Fruit fly (Drosophila melanogaster): ENCODE data around the gene Ocho.
A peak's percentile ranks its signal among the peaks of the same experiment; 100 is the strongest.

The Ocho gene

dm6 chr3L:15011638-15012335, 37.1 kb downstream of the Ocho start (continued):
- TF ChIP-seq ken (GFP tag; IDR thresholded peaks at IDR 0.05) (peak; percentile 65; the same call in 2 of the 3 replicates), CG12219 (GFP tag; optimal IDR thresholded peaks at IDR 0.05) (peak; percentile 54), ssp (GFP tag; IDR thresholded peaks at IDR 0.05) (peak; percentile 45; the same call in 1 of the 2 replicates), Side (GFP tag; optimal IDR thresholded peaks at IDR 0.05) (peak; percentile 23), BtbVII (GFP tag; optimal IDR thresholded peaks at IDR 0.05) (peak; percentile 61), CG10654 (GFP tag; optimal IDR thresholded peaks at IDR 0.05) (peak; percentile 63), CG11504 (tag; optimal IDR thresholded peaks at IDR 0.05) (peak; percentile 89), HmgZ (tag; optimal IDR thresholded peaks at IDR 0.05) (peak; percentile 45), Dfd (GFP tag; optimal IDR thresholded peaks at IDR 0.05) (no peak), al (GFP tag; IDR thresholded peaks at IDR 0.05) (peak; percentile 38; the same call in 1 of the 2 replicates), Lhr (GFP tag; optimal IDR thresholded peaks at IDR 0.05) (peak; percentile 33), Elba2 (GFP tag; optimal IDR thresholded peaks at IDR 0.05) (no peak), CG7372 (GFP tag; IDR thresholded peaks at IDR 0.05) (no peak), Dip3 (GFP tag; optimal IDR thresholded peaks at IDR 0.05) (no peak), CG13424 (tag; optimal IDR thresholded peaks at IDR 0.05) (peak; percentile 80), tup (GFP tag; optimal IDR thresholded peaks at IDR 0.05) (no peak), rib (GFP tag; IDR thresholded peaks at IDR 0.05) (no peak), z (GFP tag; IDR thresholded peaks at IDR 0.05) (no peak), dimm (GFP tag; IDR thresholded peaks at IDR 0.05) (no peak), phol (tag; optimal IDR thresholded peaks at IDR 0.05) (peak; percentile 85), pfk (GFP tag; optimal IDR thresholded peaks at IDR 0.05) (no peak), D19A (tag; optimal IDR thresholded peaks at IDR 0.05) (peak; percentile 72), H15 (GFP tag; IDR thresholded peaks at IDR 0.05) (0 out of 3 replicates have a peak, but pooled peaks have one; percentile 35), CG2129 (GFP tag; IDR thresholded peaks at IDR 0.05; ENCODE audit: partially characterized antibody) (no peak), NC2β (GFP tag; optimal IDR thresholded peaks at IDR 0.05) (no peak), en (GFP tag; optimal IDR thresholded peaks at IDR 0.05) (peak; percentile 38), CG14050 (GFP tag; IDR thresholded peaks at IDR 0.05) (peak; percentile 43; the same call in 1 of the 3 replicates), NC2α (GFP tag; optimal IDR thresholded peaks at IDR 0.05) (no peak), gsb-n (tag; optimal IDR thresholded peaks at IDR 0.05) (peak; percentile 82), CG7357 (GFP tag; IDR thresholded peaks at IDR 0.05) (peak; percentile 60; the same call in 2 of the 3 replicates), tna (GFP tag; IDR thresholded peaks at IDR 0.05; ENCODE audit: partially characterized antibody) (no peak), HLH4C (GFP tag; IDR thresholded peaks at IDR 0.05; ENCODE audit: partially characterized antibody) (no peak), danr (GFP tag; IDR thresholded peaks at IDR 0.05) (peak; percentile 39; the same call in 1 of the 2 replicates), tgo (GFP tag; IDR thresholded peaks at IDR 0.05) (peak; percentile 82), CG31365 (tag; optimal IDR thresholded peaks at IDR 0.05) (no peak), CG10979 (tag; optimal IDR thresholded peaks at IDR 0.05) (peak; percentile 78), CG1233 (GFP tag; optimal IDR thresholded peaks at IDR 0.05) (peak; percentile 74), CG17359 (tag; optimal IDR thresholded peaks at IDR 0.05) (peak; percentile 85), CG15514 (GFP tag; optimal IDR thresholded peaks at IDR 0.05) (peak; percentile 38), CG3838 (GFP tag; optimal IDR thresholded peaks at IDR 0.05) (peak; percentile 36), CG13123 (GFP tag; optimal IDR thresholded peaks at IDR 0.05) (peak; percentile 13), Hand (GFP tag; optimal IDR thresholded peaks at IDR 0.05) (peak; percentile 27), CG12942 (GFP tag; optimal IDR thresholded peaks at IDR 0.05) (peak; percentile 57), CG17612 (GFP tag; IDR thresholded peaks at IDR 0.05) (peak; percentile 16; the same call in 1 of the 2 replicates), ERR (GFP tag; optimal IDR thresholded peaks at IDR 0.05) (no peak), D19B (GFP tag; optimal IDR thresholded peaks at IDR 0.05) (peak; percentile 4), Atf3 (GFP tag; optimal IDR thresholded peaks at IDR 0.05) (no peak), CG17829 (tag; optimal IDR thresholded peaks at IDR 0.05) (peak; percentile 88), insv (GFP tag; optimal IDR thresholded peaks at IDR 0.05) (no peak)
